Worm (Caenorhabditis elegans): ENCODE results near the gene sax-7.

The sax-7 gene

DNA sequence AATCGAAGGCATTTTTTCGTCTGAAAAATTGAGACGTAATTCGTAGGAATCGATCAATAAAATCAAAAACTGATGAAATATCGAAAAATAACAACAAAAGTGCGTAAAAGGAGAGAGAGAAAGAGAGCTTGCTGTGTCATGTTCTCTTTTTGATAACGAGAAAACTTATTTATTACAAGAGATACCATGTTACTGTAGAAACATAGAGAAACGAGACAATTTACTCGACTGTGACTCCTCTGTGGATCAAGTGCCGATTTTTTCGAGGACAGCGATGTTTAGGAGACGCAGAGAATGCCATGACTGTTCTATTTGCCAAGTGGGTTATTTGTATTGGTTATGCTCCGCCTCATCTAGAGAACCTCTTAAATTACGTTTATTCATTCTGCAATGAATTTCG is 71.1 kb downstream of the sax-7 start, which contains the start of gene sph-1 (continued):
- TF ChIP-seq unc-39 (tag; optimal IDR thresholded peaks at IDR 0.05) = no peak
- TF ChIP-seq nhr-111 (GFP tag; optimal IDR thresholded peaks at IDR 0.05) = no peak
- no peak for TF ChIP-seq Y105C5A.15 (GFP tag; IDR thresholded peaks at IDR 0.05)
- TF ChIP-seq T26A8.4 (GFP tag; IDR thresholded peaks at IDR 0.05) = no peak
- no peak for TF ChIP-seq set-16 (GFP tag; IDR thresholded peaks at IDR 0.05)
- peak; percentile 20 for TF ChIP-seq ztf-7 (tag; optimal IDR thresholded peaks at IDR 0.05)
- no peak for TF ChIP-seq sdz-12 (GFP tag; optimal IDR thresholded peaks at IDR 0.05)
- TF ChIP-seq lin-29 (GFP tag; IDR thresholded peaks at IDR 0.05) = no peak
- TF ChIP-seq mep-1 (tag; optimal IDR thresholded peaks at IDR 0.05) = peak; percentile 75
- TF ChIP-seq nhr-42 (GFP tag; IDR thresholded peaks at IDR 0.05) = no peak
- TF ChIP-seq ama-1 (optimal IDR thresholded peaks at IDR 0.05) = peak; percentile 55
- no peak for TF ChIP-seq tra-1 (GFP tag; IDR thresholded peaks at IDR 0.05)
- TF ChIP-seq attf-4 (tag; optimal IDR thresholded peaks at IDR 0.05) = no peak
- TF ChIP-seq dmd-6 (GFP tag; IDR thresholded peaks at IDR 0.05) = peak; percentile 45; the same call in 1 of the 2 replicates
- TF ChIP-seq F49E8.2 (tag; optimal IDR thresholded peaks at IDR 0.05; ENCODE audit: borderline replicate concordance) = no peak
- no peak; the same call in 1 of the 2 replicates for TF ChIP-seq pha-4 (GFP tag; IDR thresholded peaks at IDR 0.05)
- TF ChIP-seq pha-4 (tag; optimal IDR thresholded peaks at IDR 0.05) = peak; percentile 84
- TF ChIP-seq daf-19 (GFP tag; conservative IDR thresholded peaks at IDR 0.05) = no peak
- no peak for TF ChIP-seq F37D6.2 (tag; optimal IDR thresholded peaks at IDR 0.05)
- no peak for TF ChIP-seq zip-2 (tag; optimal IDR thresholded peaks at IDR 0.05)
- no peak for TF ChIP-seq tag-97 (GFP tag; IDR thresholded peaks at IDR 0.05)
- no peak for TF ChIP-seq daf-12 (tag; optimal IDR thresholded peaks at IDR 0.05)
- TF ChIP-seq T20F7.1 (GFP tag; optimal IDR thresholded peaks at IDR 0.05) = peak; percentile 61
- TF ChIP-seq ceh-62 (tag; optimal IDR thresholded peaks at IDR 0.05) = no peak
- 0 out of 2 replicates have a peak, but pooled peaks have one; percentile 25 for TF ChIP-seq php-3 (GFP tag; IDR thresholded peaks at IDR 0.05)
- peak; percentile 63 for TF ChIP-seq pqm-1 (tag; optimal IDR thresholded peaks at IDR 0.05)
- TF ChIP-seq lin-1 (GFP tag; IDR thresholded peaks at IDR 0.05) = no peak
- TF ChIP-seq mdl-1 (tag; optimal IDR thresholded peaks at IDR 0.05) = peak in 1 of 2 experiments; percentile 39
- no peak for TF ChIP-seq nhr-48 (tag; optimal IDR thresholded peaks at IDR 0.05)
- no peak for TF ChIP-seq ctbp-1 (GFP tag; IDR thresholded peaks at IDR 0.05)
- TF ChIP-seq hif-1 (tag; optimal IDR thresholded peaks at IDR 0.05) = no peak
- peak; percentile 16 for TF ChIP-seq nhr-77 (tag; optimal IDR thresholded peaks at IDR 0.05)
- TF ChIP-seq aha-1 (tag) = no peak
- no peak for TF ChIP-seq ZK546.5 (tag; optimal IDR thresholded peaks at IDR 0.05)
- no peak for TF ChIP-seq ZK337.2 (GFP tag; IDR thresholded peaks at IDR 0.05)
- TF ChIP-seq lir-3 (tag; optimal IDR thresholded peaks at IDR 0.05) = no peak
- TF ChIP-seq mxl-3 (GFP tag; optimal IDR thresholded peaks at IDR 0.05) = peak; percentile 15
- no peak for TF ChIP-seq Y75B8A.6 (GFP tag; IDR thresholded peaks at IDR 0.05)
- TF ChIP-seq mes-2 (tag; optimal IDR thresholded peaks at IDR 0.05; ENCODE audit: poor library complexity, severe bottlenecking) = peak; percentile 52
- TF ChIP-seq dmd-8 (GFP tag; IDR thresholded peaks at IDR 0.05) = no peak
- TF ChIP-seq nhr-28 (tag; optimal IDR thresholded peaks at IDR 0.05) = peak; percentile 52
- TF ChIP-seq nhr-237 (tag; optimal IDR thresholded peaks at IDR 0.05) = no peak
- TF ChIP-seq nhr-102 (tag; optimal IDR thresholded peaks at IDR 0.05) = peak; percentile 49
- TF ChIP-seq saeg-2 (GFP tag; IDR thresholded peaks at IDR 0.05) = no peak
- no peak for TF ChIP-seq spr-1 (tag; optimal IDR thresholded peaks at IDR 0.05)
- TF ChIP-seq lin-15B (tag; optimal IDR thresholded peaks at IDR 0.05) = no peak
